Worm (Caenorhabditis elegans): ENCODE data around the gene Y60C6A.1.

- no peak for TF ChIP-seq ztf-23 (GFP tag; IDR thresholded peaks at IDR 0.05)
- TF ChIP-seq tab-1 (GFP tag; IDR thresholded peaks at IDR 0.05) = no peak
- no peak for TF ChIP-seq flt-1 (GFP tag; IDR thresholded peaks at IDR 0.05)
- TF ChIP-seq ref-1 (GFP tag; conservative IDR thresholded peaks at IDR 0.05) = no peak
- TF ChIP-seq klf-2 (GFP tag; conservative IDR thresholded peaks at IDR 0.05) = no peak
- no peak for TF ChIP-seq med-1 (GFP tag; optimal IDR thresholded peaks at IDR 0.05; ENCODE audit: insufficient read depth)
- TF ChIP-seq ztf-29 (GFP tag; IDR thresholded peaks at IDR 0.05) = no peak
Measured at ce11 chrV:4745269-4745668, 38.1 kb upstream of the Y60C6A.1 start, which contains the start of gene C18G1.7.
